Worm (Caenorhabditis elegans) whole organism, L1 larva: ENCODE data around the gene T04F3.3.
A peak's percentile ranks its signal among the peaks of the same experiment; 100 is the strongest.

Experiments used
- C04F5.9 ChIP-seq: sonication (generic microtip); optimal IDR thresholded peaks from 2 replicates; lab custom pipeline; 2016; ENCODE audit warnings: missing genetic modification characterization, missing compliant biosample characterization
- aha-1 ChIP-seq: fragments of 150-350 bp; optimal IDR thresholded peaks from 2 replicates; lab custom pipeline; 2014; ENCODE audit warnings: missing biosample characterization, missing genetic modification characterization
- alr-1 ChIP-seq: fragments of 200-800 bp; sonication (Bioruptor generic); optimal IDR thresholded peaks from 2 replicates; lab custom pipeline; 2018; ENCODE audit warnings: borderline replicate concordance, mild to moderate bottlenecking, missing genetic modification characterization, missing compliant biosample characterization
- blmp-1 ChIP-seq: fragments of 150-350 bp; optimal IDR thresholded peaks from 2 replicates; lab custom pipeline; 2014; ENCODE audit warnings: missing biosample characterization, missing genetic modification characterization
- ceh-63 ChIP-seq: fragments of 200-800 bp; sonication (Bioruptor generic); optimal IDR thresholded peaks from 2 replicates; lab custom pipeline; 2018; ENCODE audit warnings: mild to moderate bottlenecking, missing genetic modification characterization, missing compliant biosample characterization
- ces-1 ChIP-seq: fragments of 150-350 bp; optimal IDR thresholded peaks from 2 replicates; lab custom pipeline; 2014; ENCODE audit warnings: missing biosample characterization, missing genetic modification reagents, missing genetic modification characterization
- dpl-1 ChIP-seq, 3 experiments: fragments of 150-350 bp in 2 of 3; sonication (generic microtip) in 1 of 3; optimal IDR thresholded peaks; 2 replicates each; lab custom pipeline; 2014 to 2017; ENCODE audit warnings: missing biosample characterization in 3 of 3, missing genetic modification characterization in 3 of 3, missing genetic modification reagents in 3 of 3
- dsc-1 ChIP-seq: sonication (generic microtip); optimal IDR thresholded peaks from 2 replicates; lab custom pipeline; 2016; ENCODE audit warnings: mild to moderate bottlenecking, missing genetic modification characterization, missing compliant biosample characterization
- efl-1 ChIP-seq, 4 experiments: fragments of 150-350 bp; optimal IDR thresholded peaks in 3 of 4; peaks in 1 of 4; 1 replicate in 1 of 4; 2 replicates in 3 of 4; lab custom pipeline; 2014; ENCODE audit warnings: missing biosample characterization in 2 of 4, missing genetic modification characterization in 2 of 4, missing genetic modification reagents in 2 of 4
- egl-27 ChIP-seq, 2 experiments: fragments of 150-350 bp in 1 of 2; sonication (generic microtip); optimal IDR thresholded peaks; 3 replicates each; lab custom pipeline; 2017 to 2018; ENCODE audit warnings: missing biosample characterization in 2 of 2, missing genetic modification characterization in 2 of 2, missing genetic modification reagents in 2 of 2
- elt-2 ChIP-seq: sonication (generic microtip); optimal IDR thresholded peaks from 2 replicates; lab custom pipeline; 2016; ENCODE audit warnings: missing genetic modification characterization, mild to moderate bottlenecking, inconsistent platforms, missing compliant biosample characterization, missing genetic modification reagents
- elt-3 ChIP-seq, 6 experiments: fragments of 150-350 bp in 1 of 6; sonication (generic microtip); optimal IDR thresholded peaks; 2 replicates each; lab custom pipeline; 2017 to 2018; ENCODE audit warnings: missing biosample characterization in 6 of 6, missing genetic modification characterization in 6 of 6, inconsistent platforms in 1 of 6
- fkh-10 ChIP-seq: sonication (generic microtip); optimal IDR thresholded peaks from 2 replicates; lab custom pipeline; 2017; ENCODE audit warnings: missing biosample characterization, missing genetic modification reagents, missing genetic modification characterization
- fkh-4 ChIP-seq: sonication (generic microtip); optimal IDR thresholded peaks from 2 replicates; lab custom pipeline; 2016; ENCODE audit warnings: missing compliant biosample characterization, missing genetic modification characterization, borderline replicate concordance
- fkh-8 ChIP-seq: sonication (generic microtip); optimal IDR thresholded peaks from 2 replicates; lab custom pipeline; 2016; ENCODE audit warnings: mild to moderate bottlenecking, missing genetic modification characterization, missing compliant biosample characterization
- fos-1 ChIP-seq: fragments of 150-350 bp; optimal IDR thresholded peaks from 2 replicates; lab custom pipeline; 2014; ENCODE audit warnings: missing biosample characterization, missing genetic modification characterization
- hlh-4 ChIP-seq: sonication (generic microtip); optimal IDR thresholded peaks from 2 replicates; lab custom pipeline; 2016; ENCODE audit warnings: mild to moderate bottlenecking, missing genetic modification characterization, missing compliant biosample characterization
- irx-1 ChIP-seq: sonication (generic microtip); optimal IDR thresholded peaks from 2 replicates; lab custom pipeline; 2016; ENCODE audit warnings: missing genetic modification characterization, missing compliant biosample characterization
- isw-1 ChIP-seq: fragments of 200-800 bp; sonication (Bioruptor generic); IDR thresholded peaks from 2 replicates; pipeline ENCODE4 v1.3.6; 2022; ENCODE audit warnings: missing genetic modification characterization, missing compliant biosample characterization
- jun-1 ChIP-seq: fragments of 150-350 bp; optimal IDR thresholded peaks from 2 replicates; lab custom pipeline; 2014; ENCODE audit warnings: missing biosample characterization, missing genetic modification reagents, missing genetic modification characterization
- lin-13 ChIP-seq: fragments of 150-350 bp; optimal IDR thresholded peaks from 2 replicates; lab custom pipeline; 2014; ENCODE audit warnings: missing biosample characterization, missing genetic modification reagents, missing genetic modification characterization
- lin-14 ChIP-seq: fragments of 200-800 bp; sonication (Bioruptor generic); optimal IDR thresholded peaks from 2 replicates; lab custom pipeline; 2018; ENCODE audit warnings: mild to moderate bottlenecking, missing genetic modification characterization, moderate library complexity, missing compliant biosample characterization
- lin-35 ChIP-seq, 2 experiments: fragments of 150-350 bp; optimal IDR thresholded peaks; 2 replicates each; lab custom pipeline; 2014; ENCODE audit warnings: missing biosample characterization in 2 of 2, missing genetic modification characterization in 2 of 2, missing genetic modification reagents in 2 of 2
- lsy-2 ChIP-seq, 2 experiments: fragments of 150-350 bp; optimal IDR thresholded peaks; 2 replicates each; lab custom pipeline; 2014; ENCODE audit warnings: missing biosample characterization in 2 of 2, missing genetic modification characterization in 2 of 2
- mdl-1 ChIP-seq, 2 experiments: fragments of 150-350 bp; optimal IDR thresholded peaks; 2 replicates each; lab custom pipeline; 2014 to 2017; ENCODE audit warnings: missing biosample characterization in 2 of 2, missing genetic modification characterization in 2 of 2, inconsistent platforms in 1 of 2
- mef-2 ChIP-seq: fragments of 150-350 bp; optimal IDR thresholded peaks from 2 replicates; lab custom pipeline; 2014; ENCODE audit warnings: missing biosample characterization, missing genetic modification characterization
- mep-1 ChIP-seq: fragments of 150-350 bp; optimal IDR thresholded peaks from 2 replicates; lab custom pipeline; 2014; ENCODE audit warnings: missing biosample characterization, missing genetic modification characterization
- nhr-11 ChIP-seq: fragments of 150-350 bp; optimal IDR thresholded peaks from 2 replicates; lab custom pipeline; 2014; ENCODE audit warnings: missing biosample characterization, missing genetic modification characterization
- nhr-12 ChIP-seq: sonication (generic microtip); optimal IDR thresholded peaks from 2 replicates; lab custom pipeline; 2017; ENCODE audit warnings: missing biosample characterization, missing genetic modification characterization
- nhr-20 ChIP-seq: sonication (generic microtip); optimal IDR thresholded peaks from 2 replicates; lab custom pipeline; 2016; ENCODE audit warnings: mild to moderate bottlenecking, missing genetic modification characterization, missing compliant biosample characterization
- nhr-28 ChIP-seq: fragments of 150-350 bp; optimal IDR thresholded peaks from 2 replicates; lab custom pipeline; 2014; ENCODE audit warnings: missing biosample characterization, missing genetic modification characterization
- nhr-76 ChIP-seq: sonication (generic microtip); optimal IDR thresholded peaks from 2 replicates; lab custom pipeline; 2017; ENCODE audit warnings: missing biosample characterization, missing genetic modification characterization
- nhr-77 ChIP-seq: fragments of 150-350 bp; optimal IDR thresholded peaks from 2 replicates; lab custom pipeline; 2014; ENCODE audit warnings: missing biosample characterization, missing genetic modification characterization
- nhr-84 ChIP-seq: sonication (generic microtip); optimal IDR thresholded peaks from 2 replicates; lab custom pipeline; 2017; ENCODE audit warnings: missing biosample characterization, missing genetic modification characterization
- nhr-90 ChIP-seq: sonication (generic microtip); optimal IDR thresholded peaks from 2 replicates; lab custom pipeline; 2016; ENCODE audit warnings: mild to moderate bottlenecking, missing genetic modification characterization, missing compliant biosample characterization; ENCODE audit not compliant: poor library complexity
- rnt-1 ChIP-seq: sonication (generic microtip); optimal IDR thresholded peaks from 2 replicates; lab custom pipeline; 2016; ENCODE audit warnings: mild to moderate bottlenecking, missing genetic modification characterization, moderate library complexity, missing compliant biosample characterization
- skn-1 ChIP-seq: fragments of 150-350 bp; optimal IDR thresholded peaks from 2 replicates; lab custom pipeline; 2014; ENCODE audit warnings: missing biosample characterization, missing genetic modification characterization
- snu-23 ChIP-seq: sonication (generic microtip); optimal IDR thresholded peaks from 2 replicates; lab custom pipeline; 2016; ENCODE audit warnings: missing genetic modification characterization, missing compliant biosample characterization
- sox-4 ChIP-seq: sonication (generic microtip); optimal IDR thresholded peaks from 2 replicates; lab custom pipeline; 2016; ENCODE audit warnings: missing genetic modification characterization, missing compliant biosample characterization
- sup-37 ChIP-seq: fragments of 200-800 bp; sonication (Bioruptor generic); optimal IDR thresholded peaks from 2 replicates; lab custom pipeline; 2018; ENCODE audit warnings: mild to moderate bottlenecking, missing genetic modification characterization, missing compliant biosample characterization
- swsn-7 ChIP-seq: sonication (generic microtip); optimal IDR thresholded peaks from 2 replicates; lab custom pipeline; 2016; ENCODE audit warnings: missing genetic modification characterization, missing compliant biosample characterization
- tbx-2 ChIP-seq: sonication (generic microtip); optimal IDR thresholded peaks from 2 replicates; lab custom pipeline; 2016; ENCODE audit warnings: missing genetic modification characterization, missing compliant biosample characterization
- unc-30 ChIP-seq: sonication (generic microtip); optimal IDR thresholded peaks from 2 replicates; lab custom pipeline; 2017; ENCODE audit warnings: missing biosample characterization, missing genetic modification characterization
- unc-62 ChIP-seq: fragments of 150-350 bp; optimal IDR thresholded peaks from 2 replicates; lab custom pipeline; 2014; ENCODE audit warnings: missing biosample characterization, missing genetic modification reagents, missing genetic modification characterization
- unc-86 ChIP-seq: sonication (generic microtip); optimal IDR thresholded peaks from 2 replicates; lab custom pipeline; 2016; ENCODE audit warnings: missing genetic modification characterization, missing compliant biosample characterization
- unc-98 ChIP-seq: fragments of 200-800 bp; sonication (Bioruptor generic); IDR thresholded peaks from 2 replicates; pipeline ENCODE4 v1.3.6; 2022; ENCODE audit warnings: missing genetic modification characterization, missing compliant biosample characterization
- xbp-1 ChIP-seq: sonication (generic microtip); optimal IDR thresholded peaks from 2 replicates; lab custom pipeline; 2016; ENCODE audit warnings: missing genetic modification characterization, missing compliant biosample characterization
- zag-1 ChIP-seq: fragments of 150-350 bp; optimal IDR thresholded peaks from 2 replicates; lab custom pipeline; 2014; ENCODE audit warnings: missing biosample characterization, missing genetic modification characterization
- ztf-4 ChIP-seq: fragments of 150-350 bp; optimal IDR thresholded peaks from 2 replicates; lab custom pipeline; 2014; ENCODE audit warnings: missing biosample characterization, missing genetic modification characterization

Gene T04F3.3

DNA sequence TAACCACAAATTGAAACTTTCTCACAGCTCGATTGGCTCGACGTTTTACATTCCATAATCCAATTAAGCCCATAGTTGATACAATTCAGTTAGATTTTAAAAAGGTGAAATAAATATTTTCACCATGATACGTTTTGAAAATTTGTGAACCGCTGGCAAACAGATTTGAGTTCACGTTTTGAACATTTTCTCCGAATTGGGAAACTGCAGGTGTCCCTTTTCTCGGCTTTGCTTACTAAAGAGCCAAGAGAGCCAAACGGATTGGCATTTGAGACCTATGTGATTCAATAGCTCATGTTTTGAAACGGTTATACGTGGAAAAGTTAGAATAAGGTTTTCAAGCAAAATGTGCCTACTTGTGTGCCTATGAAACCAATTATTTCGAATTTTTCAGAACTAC lies 21.8 kb upstream of the T04F3.3 start, which contains the start of gene spe-42:
Gene spe-42, minus strand, starts transcription at position 101 of the 400 bp plus-strand sequence.
- TF ChIP-seq swsn-7 (tag; lab: Kevin White, UChicago): no peak
- no peak for TF ChIP-seq isw-1 (GFP tag; lab: Robert Waterston, UW)
- TF ChIP-seq ces-1 (GFP tag; lab: Kevin White, UChicago): no peak
- no peak for TF ChIP-seq zag-1
- no peak for TF ChIP-seq xbp-1
- no peak for TF ChIP-seq elt-3 (tag; optimal IDR thresholded peaks at IDR 0.05; lab: Kevin White, UChicago)
- TF ChIP-seq, all 84 proteins: peak for 0

DNA sequence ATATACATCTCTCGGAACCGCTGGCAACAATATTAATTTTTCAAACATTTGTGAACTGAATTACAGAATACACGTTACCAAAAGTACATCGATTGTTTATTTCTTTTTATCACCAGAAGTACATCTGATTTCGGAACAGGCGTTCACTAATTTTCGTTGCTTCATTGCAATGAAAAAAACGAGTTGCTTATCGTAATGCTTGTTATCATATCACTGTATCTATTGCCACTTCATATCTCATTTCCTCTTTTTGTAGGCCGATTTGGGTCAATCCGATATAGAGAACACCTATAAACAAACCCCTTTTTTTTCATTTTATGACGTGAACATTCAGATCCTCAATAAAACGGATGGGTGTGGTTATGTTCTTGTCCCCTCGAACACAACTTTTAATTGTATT lies 21.4 kb upstream of the T04F3.3 start:
- no peak for TF ChIP-seq jun-1 (tag; lab: Kevin White, UChicago)
- no peak for TF ChIP-seq unc-30 (tag; lab: Kevin White, UChicago)
- no peak for TF ChIP-seq lsy-2 (tag; optimal IDR thresholded peaks at IDR 0.05; lab: Kevin White, UChicago)
- peak; percentile 1 for TF ChIP-seq blmp-1 (tag; lab: Kevin White, UChicago)
- TF ChIP-seq irx-1: no peak
- TF ChIP-seq zag-1: no peak
- TF ChIP-seq, all 84 proteins: peak for 1

DNA sequence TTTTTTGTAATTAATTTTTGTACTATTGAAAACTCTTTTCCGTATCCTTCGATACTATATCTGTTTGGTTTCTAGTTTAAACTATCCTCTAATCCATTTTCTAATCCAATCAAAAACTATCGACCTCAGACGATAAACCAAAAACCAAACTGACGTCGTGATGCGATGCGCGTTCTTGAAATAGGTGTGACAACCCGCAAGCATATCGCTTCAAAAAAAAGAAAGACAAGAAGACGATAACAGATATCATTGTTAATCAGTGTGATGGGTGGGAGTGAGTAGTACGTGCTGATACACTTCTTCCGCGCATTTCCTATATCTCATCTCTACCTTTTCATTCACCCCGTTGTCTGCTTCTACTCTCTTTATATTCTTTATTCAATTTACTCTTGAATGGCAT lies 18.9 kb upstream of the T04F3.3 start, which contains the start of gene T04F3.1:
Gene T04F3.1, plus strand, starts transcription at position 246 of the 400 bp plus-strand sequence.
- TF ChIP-seq unc-98 (no peak), nhr-28 (tag; lab: Kevin White, UChicago) (no peak), dsc-1 (tag; lab: Kevin White, UChicago) (no peak), mep-1 (tag; lab: Kevin White, UChicago) (no peak), egl-27 (tag; optimal IDR thresholded peaks at IDR 0.05; lab: Kevin White, UChicago) (no peak), lin-13 (no peak), snu-23 (GFP tag; lab: Kevin White, UChicago) (no peak), nhr-20 (peak; percentile 8), fkh-8 (tag; lab: Kevin White, UChicago) (no peak), tbx-2 (tag; lab: Kevin White, UChicago) (no peak), unc-62 (no peak), nhr-90 (no peak), unc-30 (tag; lab: Kevin White, UChicago) (no peak), swsn-7 (tag; lab: Kevin White, UChicago) (no peak), nhr-11 (tag; lab: Kevin White, UChicago) (no peak), lin-35 (GFP tag; optimal IDR thresholded peaks at IDR 0.05; lab: Kevin White, UChicago) (no peak), mdl-1 (tag; optimal IDR thresholded peaks at IDR 0.05; lab: Kevin White, UChicago) (no peak), lin-14 (GFP tag; lab: Kevin White, UChicago) (peak; percentile 44), hlh-4 (tag; lab: Kevin White, UChicago) (no peak), unc-86 (tag; lab: Kevin White, UChicago) (no peak), mef-2 (tag; lab: Kevin White, UChicago) (no peak), elt-2 (tag; lab: Kevin White, UChicago) (no peak), sox-4 (tag; lab: Kevin White, UChicago) (no peak), elt-3 (tag; optimal IDR thresholded peaks at IDR 0.05; lab: Kevin White, UChicago) (peak in 5 of 6 experiments; percentile 16 to 73 (median 67)), alr-1 (no peak), efl-1 (optimal IDR thresholded peaks at IDR 0.05; lab: Kevin White, UChicago) (no peak), efl-1 (GFP tag; optimal IDR thresholded peaks at IDR 0.05 in 1 of 2; lab: Kevin White, UChicago) (peak in 1 of 2 experiments; percentile 43), C04F5.9 (tag; lab: Kevin White, UChicago) (no peak), fkh-4 (no peak), nhr-84 (tag; lab: Kevin White, UChicago) (no peak), blmp-1 (tag; lab: Kevin White, UChicago) (peak; percentile 77), skn-1 (tag; lab: Kevin White, UChicago) (no peak), sup-37 (GFP tag; lab: Kevin White, UChicago) (no peak), fos-1 (no peak), ceh-63 (no peak), ces-1 (GFP tag; lab: Kevin White, UChicago) (no peak), nhr-76 (tag; lab: Kevin White, UChicago) (no peak), jun-1 (tag; lab: Kevin White, UChicago) (no peak), fkh-10 (no peak), nhr-77 (tag; lab: Kevin White, UChicago) (no peak), dpl-1 (GFP tag; optimal IDR thresholded peaks at IDR 0.05; lab: Kevin White, UChicago) (no peak), ztf-4 (tag; lab: Kevin White, UChicago) (no peak), rnt-1 (no peak), nhr-12 (no peak), aha-1 (no peak)
